Worm (Caenorhabditis elegans) whole organism, L2 larva: Measurements from ENCODE around the gene dnj-25.

Experiments
- C34F6.9 ChIP-seq: fragments of 150-350 bp; optimal IDR thresholded peaks from 2 replicates; lab custom pipeline; 2014; ENCODE audit warnings: missing biosample characterization, missing genetic modification characterization
- F13H6.1 ChIP-seq: sonication (generic microtip); optimal IDR thresholded peaks from 2 replicates; lab custom pipeline; 2016; ENCODE audit warnings: missing genetic modification characterization, missing compliant biosample characterization
- R02D3.7 ChIP-seq: fragments of 150-350 bp; optimal IDR thresholded peaks from 2 replicates; lab custom pipeline; 2014; ENCODE audit warnings: missing biosample characterization, missing genetic modification characterization
- Y55F3AM.14 ChIP-seq: fragments of 200-800 bp; sonication (Bioruptor generic); optimal IDR thresholded peaks from 2 replicates; lab custom pipeline; 2018; ENCODE audit warnings: mild to moderate bottlenecking, missing genetic modification characterization, missing compliant biosample characterization
- ZK546.5 ChIP-seq: sonication (generic microtip); optimal IDR thresholded peaks from 2 replicates; lab custom pipeline; 2017; ENCODE audit warnings: missing biosample characterization, missing genetic modification characterization
- alr-1 ChIP-seq: fragments of 150-350 bp; optimal IDR thresholded peaks from 2 replicates; lab custom pipeline; 2014; ENCODE audit warnings: missing biosample characterization, missing genetic modification characterization
- aly-2 ChIP-seq: fragments of 150-350 bp; optimal IDR thresholded peaks from 2 replicates; lab custom pipeline; 2014; ENCODE audit warnings: missing biosample characterization, missing genetic modification characterization
- ama-1 ChIP-seq: fragments of 150-350 bp; optimal IDR thresholded peaks from 2 replicates; lab custom pipeline; 2018; ENCODE audit warnings: inconsistent platforms
- ceh-16 ChIP-seq: fragments of 150-350 bp; optimal IDR thresholded peaks from 2 replicates; lab custom pipeline; 2014; ENCODE audit warnings: missing biosample characterization, missing genetic modification characterization
- ceh-82 ChIP-seq: fragments of 150-350 bp; optimal IDR thresholded peaks from 2 replicates; lab custom pipeline; 2014; ENCODE audit warnings: missing biosample characterization, missing genetic modification characterization
- crh-2 ChIP-seq: sonication (generic microtip); optimal IDR thresholded peaks from 2 replicates; lab custom pipeline; 2017; ENCODE audit warnings: missing biosample characterization, missing genetic modification characterization
- dmd-4 ChIP-seq: sonication (generic microtip); optimal IDR thresholded peaks from 2 replicates; lab custom pipeline; 2017; ENCODE audit warnings: missing biosample characterization, missing genetic modification characterization
- egl-27 ChIP-seq: sonication (generic microtip); optimal IDR thresholded peaks from 3 replicates; lab custom pipeline; 2017; ENCODE audit warnings: missing biosample characterization, missing genetic modification reagents, missing genetic modification characterization
- elt-1 ChIP-seq: fragments of 150-350 bp; optimal IDR thresholded peaks from 2 replicates; lab custom pipeline; 2014; ENCODE audit warnings: missing biosample characterization, missing genetic modification characterization
- elt-3 ChIP-seq: sonication (generic microtip); optimal IDR thresholded peaks from 2 replicates; lab custom pipeline; 2017; ENCODE audit warnings: missing biosample characterization, missing genetic modification characterization
- fos-1 ChIP-seq: fragments of 150-350 bp; optimal IDR thresholded peaks from 2 replicates; lab custom pipeline; 2014; ENCODE audit warnings: missing biosample characterization, missing genetic modification characterization
- gmeb-1 ChIP-seq: fragments of 150-350 bp; optimal IDR thresholded peaks from 2 replicates; lab custom pipeline; 2014; ENCODE audit warnings: missing biosample characterization, missing genetic modification characterization
- lin-11 ChIP-seq: fragments of 150-350 bp; sonication (generic microtip); optimal IDR thresholded peaks from 2 replicates; lab custom pipeline; 2014; ENCODE audit warnings: missing biosample characterization, missing genetic modification characterization, inconsistent platforms, mixed read lengths
- lin-13 ChIP-seq: fragments of 150-350 bp; optimal IDR thresholded peaks from 2 replicates; lab custom pipeline; 2014; ENCODE audit warnings: missing biosample characterization, missing genetic modification reagents, missing genetic modification characterization
- lin-39 ChIP-seq: fragments of 150-350 bp; optimal IDR thresholded peaks from 2 replicates; lab custom pipeline; 2014; ENCODE audit warnings: missing biosample characterization, missing genetic modification reagents, missing genetic modification characterization
- lsy-2 ChIP-seq, 2 experiments: fragments of 150-350 bp in 1 of 2; sonication (generic microtip) in 1 of 2; optimal IDR thresholded peaks; 2 replicates each; lab custom pipeline; 2014 to 2017; ENCODE audit warnings: missing biosample characterization in 2 of 2, missing genetic modification characterization in 2 of 2
- mbf-1 ChIP-seq: sonication (generic microtip); optimal IDR thresholded peaks from 2 replicates; lab custom pipeline; 2017; ENCODE audit warnings: missing biosample characterization, missing genetic modification characterization
- mdl-1 ChIP-seq, 2 experiments: fragments of 150-350 bp in 1 of 2; sonication (generic microtip) in 1 of 2; optimal IDR thresholded peaks; 2 replicates each; lab custom pipeline; 2017; ENCODE audit warnings: missing biosample characterization in 2 of 2, missing genetic modification characterization in 2 of 2
- nhr-10 ChIP-seq: sonication (generic microtip); optimal IDR thresholded peaks from 2 replicates; lab custom pipeline; 2017; ENCODE audit warnings: missing biosample characterization, missing genetic modification characterization
- nhr-11 ChIP-seq: fragments of 150-350 bp; optimal IDR thresholded peaks from 2 replicates; lab custom pipeline; 2014; ENCODE audit warnings: missing biosample characterization, missing genetic modification characterization
- nhr-12 ChIP-seq: fragments of 150-350 bp; optimal IDR thresholded peaks from 2 replicates; lab custom pipeline; 2014; ENCODE audit warnings: missing biosample characterization, missing genetic modification characterization
- nhr-129 ChIP-seq: fragments of 150-350 bp; optimal IDR thresholded peaks from 2 replicates; lab custom pipeline; 2014; ENCODE audit warnings: missing biosample characterization, missing genetic modification characterization
- nhr-21 ChIP-seq: fragments of 150-350 bp; optimal IDR thresholded peaks from 2 replicates; lab custom pipeline; 2014; ENCODE audit warnings: missing biosample characterization, missing genetic modification characterization
- nhr-23 ChIP-seq: fragments of 150-350 bp; optimal IDR thresholded peaks from 2 replicates; lab custom pipeline; 2014; ENCODE audit warnings: missing biosample characterization, missing genetic modification reagents, missing genetic modification characterization
- nhr-237 ChIP-seq: fragments of 150-350 bp; optimal IDR thresholded peaks from 2 replicates; lab custom pipeline; 2014; ENCODE audit warnings: missing biosample characterization, missing genetic modification characterization
- nhr-25 ChIP-seq: fragments of 150-350 bp; sonication (generic microtip); optimal IDR thresholded peaks from 3 replicates; lab custom pipeline; 2014; ENCODE audit warnings: missing biosample characterization, missing genetic modification characterization
- nhr-6 ChIP-seq: fragments of 150-350 bp; optimal IDR thresholded peaks from 2 replicates; lab custom pipeline; 2014; ENCODE audit warnings: missing biosample characterization, missing genetic modification characterization
- nhr-77 ChIP-seq: fragments of 150-350 bp; optimal IDR thresholded peaks from 2 replicates; lab custom pipeline; 2014; ENCODE audit warnings: missing biosample characterization, missing genetic modification characterization
- peb-1 ChIP-seq: fragments of 150-350 bp; optimal IDR thresholded peaks from 2 replicates; lab custom pipeline; 2014; ENCODE audit warnings: missing biosample characterization, missing genetic modification characterization
- sem-4 ChIP-seq: fragments of 150-350 bp; optimal IDR thresholded peaks from 2 replicates; lab custom pipeline; 2014; ENCODE audit warnings: missing biosample characterization, missing genetic modification reagents, missing genetic modification characterization
- skn-1 ChIP-seq: sonication (generic microtip); optimal IDR thresholded peaks from 2 replicates; lab custom pipeline; 2017; ENCODE audit warnings: missing biosample characterization, missing genetic modification characterization
- sma-3 ChIP-seq: sonication (generic microtip); optimal IDR thresholded peaks from 2 replicates; lab custom pipeline; 2016; ENCODE audit warnings: missing genetic modification reagents, missing genetic modification characterization, missing compliant biosample characterization
- sma-9 ChIP-seq, 2 experiments: fragments of 150-350 bp in 1 of 2; sonication (generic microtip) in 1 of 2; optimal IDR thresholded peaks; 2 replicates each; lab custom pipeline; 2014 to 2016; ENCODE audit warnings: missing genetic modification characterization in 2 of 2, mild to moderate bottlenecking in 1 of 2, missing biosample characterization in 1 of 2, missing compliant biosample characterization in 1 of 2, missing genetic modification reagents in 1 of 2, moderate library complexity in 1 of 2
- snpc-4 ChIP-seq: fragments of 150-350 bp; optimal IDR thresholded peaks from 2 replicates; lab custom pipeline; 2014; ENCODE audit warnings: missing biosample characterization, missing genetic modification characterization
- unc-39 ChIP-seq: fragments of 150-350 bp; optimal IDR thresholded peaks from 2 replicates; lab custom pipeline; 2014; ENCODE audit warnings: missing biosample characterization, missing genetic modification characterization
- unc-55 ChIP-seq: fragments of 150-350 bp; sonication (generic microtip); optimal IDR thresholded peaks from 3 replicates; lab custom pipeline; 2014; ENCODE audit warnings: missing biosample characterization, missing genetic modification reagents, missing genetic modification characterization
- unc-62 ChIP-seq: fragments of 150-350 bp; optimal IDR thresholded peaks from 2 replicates; lab custom pipeline; 2014; ENCODE audit warnings: missing biosample characterization, missing genetic modification reagents, missing genetic modification characterization
- zag-1 ChIP-seq: fragments of 150-350 bp; optimal IDR thresholded peaks from 2 replicates; lab custom pipeline; 2014; ENCODE audit warnings: missing biosample characterization, missing genetic modification characterization
- ztf-1 ChIP-seq: fragments of 200-800 bp; sonication (Bioruptor generic); conservative IDR thresholded peaks from 2 replicates; pipeline ENCODE4 v1.3.6; 2022; ENCODE audit warnings: missing genetic modification characterization, missing compliant biosample characterization
- ztf-11 ChIP-seq: sonication (generic microtip); optimal IDR thresholded peaks from 2 replicates; lab custom pipeline; 2017; ENCODE audit warnings: missing biosample characterization, missing genetic modification characterization
- ztf-4 ChIP-seq: fragments of 150-350 bp; optimal IDR thresholded peaks from 2 replicates; lab custom pipeline; 2014; ENCODE audit warnings: missing biosample characterization, missing genetic modification characterization

The dnj-25 gene

ce11 chrV:20710642-20711041, 33.5 kb downstream of the dnj-25 start (continued):
- TF ChIP-seq zag-1 (tag; lab: Kevin White, UChicago), result no peak
- no peak for TF ChIP-seq nhr-23 (tag; lab: Kevin White, UChicago)
- TF ChIP-seq R02D3.7 (tag; lab: Kevin White, UChicago), result no peak
- no peak for TF ChIP-seq sma-9 (GFP tag; optimal IDR thresholded peaks at IDR 0.05; lab: Kevin White, UChicago)
- TF ChIP-seq sma-9 (tag; optimal IDR thresholded peaks at IDR 0.05; lab: Kevin White, UChicago), result no peak
- TF ChIP-seq ama-1 (lab: Kevin White, UChicago), result no peak
- peak; percentile 4 for TF ChIP-seq nhr-129

ce11 chrV:20710156-20710555, 34.0 kb downstream of the dnj-25 start:
- TF ChIP-seq lsy-2 (tag; optimal IDR thresholded peaks at IDR 0.05; lab: Kevin White, UChicago) (peak in 1 of 2 experiments; percentile 48), ZK546.5 (no peak), mdl-1 (tag; optimal IDR thresholded peaks at IDR 0.05; lab: Kevin White, UChicago) (no peak), lin-11 (tag; lab: Kevin White, UChicago) (no peak), sem-4 (tag; lab: Kevin White, UChicago) (peak; percentile 7), ztf-11 (no peak), dmd-4 (tag; lab: Kevin White, UChicago) (no peak), alr-1 (tag; lab: Kevin White, UChicago) (no peak), unc-39 (tag; lab: Kevin White, UChicago) (no peak), ztf-1 (GFP tag; lab: Robert Waterston, UW) (no peak), fos-1 (tag; lab: Kevin White, UChicago) (no peak), zag-1 (tag; lab: Kevin White, UChicago) (no peak), nhr-10 (tag; lab: Kevin White, UChicago) (no peak), snpc-4 (tag; lab: Kevin White, UChicago) (no peak), C34F6.9 (tag; lab: Kevin White, UChicago) (peak; percentile 66), ztf-4 (peak; percentile 56), mbf-1 (no peak), sma-9 (GFP tag; optimal IDR thresholded peaks at IDR 0.05; lab: Kevin White, UChicago) (peak; percentile 48), sma-9 (tag; optimal IDR thresholded peaks at IDR 0.05; lab: Kevin White, UChicago) (no peak), nhr-237 (tag; lab: Kevin White, UChicago) (no peak), elt-3 (tag; lab: Kevin White, UChicago) (no peak), Y55F3AM.14 (GFP tag; lab: Kevin White, UChicago) (no peak), ama-1 (lab: Kevin White, UChicago) (no peak), crh-2 (tag; lab: Kevin White, UChicago) (peak; percentile 68), lin-39 (tag; lab: Kevin White, UChicago) (no peak), nhr-25 (tag; lab: Kevin White, UChicago) (no peak), sma-3 (GFP tag; lab: Kevin White, UChicago) (no peak), nhr-129 (peak; percentile 68)

- TF ChIP-seq sem-4 (tag; lab: Kevin White, UChicago), result no peak
- no peak for TF ChIP-seq aly-2 (tag; lab: Kevin White, UChicago)
- TF ChIP-seq nhr-12 (tag; lab: Kevin White, UChicago), result no peak
- no peak for TF ChIP-seq nhr-25 (tag; lab: Kevin White, UChicago)
- no peak for TF ChIP-seq egl-27 (tag; lab: Kevin White, UChicago)
- TF ChIP-seq nhr-77, result no peak
- peak; percentile 24 for TF ChIP-seq sma-3 (GFP tag; lab: Kevin White, UChicago)
- no peak for TF ChIP-seq peb-1 (tag; lab: Kevin White, UChicago)
- TF ChIP-seq unc-62 (GFP tag; lab: Kevin White, UChicago), result no peak
- no peak for TF ChIP-seq elt-1 (tag; lab: Kevin White, UChicago)
- no peak for TF ChIP-seq ceh-16 (tag; lab: Kevin White, UChicago)
- no peak for TF ChIP-seq nhr-11 (tag; lab: Kevin White, UChicago)
- TF ChIP-seq ama-1 (lab: Kevin White, UChicago), result no peak
- no peak for TF ChIP-seq ZK546.5
- TF ChIP-seq skn-1 (tag; lab: Kevin White, UChicago), result no peak
- no peak for TF ChIP-seq nhr-237 (tag; lab: Kevin White, UChicago)
- TF ChIP-seq ztf-4, result no peak
- TF ChIP-seq lin-39 (tag; lab: Kevin White, UChicago), result no peak
- TF ChIP-seq unc-55 (GFP tag; lab: Kevin White, UChicago), result peak; percentile 70
- TF ChIP-seq lsy-2 (tag; optimal IDR thresholded peaks at IDR 0.05; lab: Kevin White, UChicago), result peak; percentile 34 to 73
- TF ChIP-seq mbf-1, result no peak
- TF ChIP-seq mdl-1 (tag; optimal IDR thresholded peaks at IDR 0.05; lab: Kevin White, UChicago), result no peak
- TF ChIP-seq nhr-10 (tag; lab: Kevin White, UChicago), result no peak
- no peak for TF ChIP-seq nhr-23 (tag; lab: Kevin White, UChicago)
- TF ChIP-seq sma-9 (GFP tag; optimal IDR thresholded peaks at IDR 0.05; lab: Kevin White, UChicago), result peak; percentile 36
- no peak for TF ChIP-seq sma-9 (tag; optimal IDR thresholded peaks at IDR 0.05; lab: Kevin White, UChicago)
- TF ChIP-seq gmeb-1 (tag; lab: Kevin White, UChicago), result peak; percentile 94
- TF ChIP-seq F13H6.1, result peak; percentile 18
- TF ChIP-seq nhr-129, result peak; percentile 9
- no peak for TF ChIP-seq nhr-6 (tag; lab: Kevin White, UChicago)
- TF ChIP-seq snpc-4 (tag; lab: Kevin White, UChicago), result peak; percentile 64
- no peak for TF ChIP-seq ztf-11
- TF ChIP-seq nhr-21, result no peak
- no peak for TF ChIP-seq Y55F3AM.14 (GFP tag; lab: Kevin White, UChicago)
- TF ChIP-seq ceh-82 (tag; lab: Kevin White, UChicago), result no peak
- TF ChIP-seq lin-13 (GFP tag; lab: Kevin White, UChicago), result peak; percentile 21
- no peak for TF ChIP-seq elt-3 (tag; lab: Kevin White, UChicago)
Measured at ce11 chrV:20703998-20704572, 40.1 kb downstream of the dnj-25 start, which contains the start of the genes F53F8.5 and F53F8.6. F53F8.5 (minus strand) TSS chrV:20704049. F53F8.6 (plus strand) TSS chrV:20704227.
